Fruit fly (Drosophila melanogaster) whole organism, pupa: ENCODE data around the gene CycY.

Experiments
- CG14655 ChIP-seq: fragments of 200-800 bp; sonication (Bioruptor generic); optimal IDR thresholded peaks from 3 replicates; lab custom pipeline; 2017; ENCODE audit warnings: mild to moderate bottlenecking, missing biosample characterization, missing genetic modification reagents, missing genetic modification characterization
- CG17806 ChIP-seq: fragments of 200-800 bp; sonication (Bioruptor generic); optimal IDR thresholded peaks from 2 replicates; lab custom pipeline; 2018; ENCODE audit warnings: missing biosample characterization, mild to moderate bottlenecking, missing genetic modification characterization, moderate library complexity
- CG4496 ChIP-seq: fragments of 200-800 bp; sonication (Bioruptor generic); IDR thresholded peaks from 3 replicates; pipeline ENCODE4 v1.3.6; 2022; ENCODE audit warnings: missing biosample characterization, missing genetic modification characterization
- CG8159 ChIP-seq: fragments of 200-800 bp; sonication (Bioruptor generic); optimal IDR thresholded peaks from 3 replicates; lab custom pipeline; 2018; ENCODE audit warnings: missing biosample characterization, mild to moderate bottlenecking, missing genetic modification characterization, moderate library complexity
- EcR ChIP-seq: fragments of 200-800 bp; sonication (Bioruptor generic); optimal IDR thresholded peaks from 3 replicates; lab custom pipeline; 2019; ENCODE audit warnings: missing biosample characterization, missing genetic modification characterization, mild to moderate bottlenecking, moderate library complexity, missing genetic modification reagents
- Snoo ChIP-seq: fragments of 200-800 bp; sonication (Bioruptor generic); optimal IDR thresholded peaks from 3 replicates; lab custom pipeline; 2017; ENCODE audit warnings: missing biosample characterization, mild to moderate bottlenecking, missing genetic modification characterization, inconsistent platforms

DNA sequence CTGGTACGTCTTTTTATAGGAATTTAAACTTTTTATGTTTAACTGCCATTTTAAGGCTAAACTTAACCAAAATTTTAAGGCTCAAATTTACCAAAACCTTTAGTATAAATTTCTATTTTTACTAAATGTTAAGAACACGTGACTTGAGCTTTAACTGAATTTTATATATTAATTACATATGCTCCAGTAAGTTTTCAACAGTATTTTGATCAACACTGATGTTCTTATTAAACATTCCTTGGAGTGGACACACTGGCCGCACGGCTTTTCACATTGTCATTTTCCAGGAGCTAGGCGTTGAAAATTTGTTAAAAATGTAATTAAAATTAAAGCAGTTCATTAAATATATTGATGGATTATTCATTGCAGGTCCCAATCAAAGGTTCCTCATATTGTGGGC is 23.9 kb downstream of the CycY start, which contains the start of gene CG14932:
- TF ChIP-seq CG17806 (tag; lab: Kevin White, UChicago) = no peak
- TF ChIP-seq CG14655 (GFP tag; lab: Kevin White, UChicago) = no peak
- no peak for TF ChIP-seq CG8159
- TF ChIP-seq EcR = no peak
- no peak for TF ChIP-seq CG4496 (GFP tag; lab: Robert Waterston, UW)
- TF ChIP-seq Snoo (tag; lab: Kevin White, UChicago) = no peak
